Worm (Caenorhabditis elegans) whole organism, L2 larva: Measurements from ENCODE around the gene F56B3.4.

Source experiments
- C34F6.9 ChIP-seq: fragments of 150-350 bp; optimal IDR thresholded peaks from 2 replicates; lab custom pipeline; 2014; ENCODE audit warnings: missing biosample characterization, missing genetic modification characterization
- F13H6.1 ChIP-seq: sonication (generic microtip); optimal IDR thresholded peaks from 2 replicates; lab custom pipeline; 2016; ENCODE audit warnings: missing genetic modification characterization, missing compliant biosample characterization
- R02D3.7 ChIP-seq: fragments of 150-350 bp; optimal IDR thresholded peaks from 2 replicates; lab custom pipeline; 2014; ENCODE audit warnings: missing biosample characterization, missing genetic modification characterization
- Y55F3AM.14 ChIP-seq: fragments of 200-800 bp; sonication (Bioruptor generic); optimal IDR thresholded peaks from 2 replicates; lab custom pipeline; 2018; ENCODE audit warnings: mild to moderate bottlenecking, missing genetic modification characterization, missing compliant biosample characterization
- ZK546.5 ChIP-seq: sonication (generic microtip); optimal IDR thresholded peaks from 2 replicates; lab custom pipeline; 2017; ENCODE audit warnings: missing biosample characterization, missing genetic modification characterization
- alr-1 ChIP-seq: fragments of 150-350 bp; optimal IDR thresholded peaks from 2 replicates; lab custom pipeline; 2014; ENCODE audit warnings: missing biosample characterization, missing genetic modification characterization
- blmp-1 ChIP-seq: sonication (generic microtip); optimal IDR thresholded peaks from 2 replicates; lab custom pipeline; 2017; ENCODE audit warnings: missing genetic modification characterization, mild to moderate bottlenecking, missing compliant biosample characterization, antibody characterized with exemption, moderate library complexity; ENCODE audit not compliant: insufficient read depth
- ceh-16 ChIP-seq: fragments of 150-350 bp; optimal IDR thresholded peaks from 2 replicates; lab custom pipeline; 2014; ENCODE audit warnings: missing biosample characterization, missing genetic modification characterization
- ceh-82 ChIP-seq: fragments of 150-350 bp; optimal IDR thresholded peaks from 2 replicates; lab custom pipeline; 2014; ENCODE audit warnings: missing biosample characterization, missing genetic modification characterization
- crh-2 ChIP-seq: sonication (generic microtip); optimal IDR thresholded peaks from 2 replicates; lab custom pipeline; 2017; ENCODE audit warnings: missing biosample characterization, missing genetic modification characterization
- dmd-4 ChIP-seq: sonication (generic microtip); optimal IDR thresholded peaks from 2 replicates; lab custom pipeline; 2017; ENCODE audit warnings: missing biosample characterization, missing genetic modification characterization
- egl-27 ChIP-seq: sonication (generic microtip); optimal IDR thresholded peaks from 3 replicates; lab custom pipeline; 2017; ENCODE audit warnings: missing biosample characterization, missing genetic modification reagents, missing genetic modification characterization
- elt-1 ChIP-seq: fragments of 150-350 bp; optimal IDR thresholded peaks from 2 replicates; lab custom pipeline; 2014; ENCODE audit warnings: missing biosample characterization, missing genetic modification characterization
- elt-3 ChIP-seq: sonication (generic microtip); optimal IDR thresholded peaks from 2 replicates; lab custom pipeline; 2017; ENCODE audit warnings: missing biosample characterization, missing genetic modification characterization
- fos-1 ChIP-seq: fragments of 150-350 bp; optimal IDR thresholded peaks from 2 replicates; lab custom pipeline; 2014; ENCODE audit warnings: missing biosample characterization, missing genetic modification characterization
- gmeb-1 ChIP-seq: fragments of 150-350 bp; optimal IDR thresholded peaks from 2 replicates; lab custom pipeline; 2014; ENCODE audit warnings: missing biosample characterization, missing genetic modification characterization
- lin-11 ChIP-seq: fragments of 150-350 bp; sonication (generic microtip); optimal IDR thresholded peaks from 2 replicates; lab custom pipeline; 2014; ENCODE audit warnings: missing biosample characterization, missing genetic modification characterization, inconsistent platforms, mixed read lengths
- lin-13 ChIP-seq: fragments of 150-350 bp; optimal IDR thresholded peaks from 2 replicates; lab custom pipeline; 2014; ENCODE audit warnings: missing biosample characterization, missing genetic modification reagents, missing genetic modification characterization
- lin-39 ChIP-seq: fragments of 150-350 bp; optimal IDR thresholded peaks from 2 replicates; lab custom pipeline; 2014; ENCODE audit warnings: missing biosample characterization, missing genetic modification reagents, missing genetic modification characterization
- lsy-2 ChIP-seq, 2 experiments: fragments of 150-350 bp in 1 of 2; sonication (generic microtip) in 1 of 2; optimal IDR thresholded peaks; 2 replicates each; lab custom pipeline; 2014 to 2017; ENCODE audit warnings: missing biosample characterization in 2 of 2, missing genetic modification characterization in 2 of 2
- mab-5 ChIP-seq: fragments of 150-350 bp; optimal IDR thresholded peaks from 2 replicates; lab custom pipeline; 2014; ENCODE audit warnings: missing biosample characterization, missing genetic modification characterization
- mbf-1 ChIP-seq: sonication (generic microtip); optimal IDR thresholded peaks from 2 replicates; lab custom pipeline; 2017; ENCODE audit warnings: missing biosample characterization, missing genetic modification characterization
- mdl-1 ChIP-seq, 2 experiments: fragments of 150-350 bp in 1 of 2; sonication (generic microtip) in 1 of 2; optimal IDR thresholded peaks; 2 replicates each; lab custom pipeline; 2017; ENCODE audit warnings: missing biosample characterization in 2 of 2, missing genetic modification characterization in 2 of 2
- nhr-10 ChIP-seq: sonication (generic microtip); optimal IDR thresholded peaks from 2 replicates; lab custom pipeline; 2017; ENCODE audit warnings: missing biosample characterization, missing genetic modification characterization
- nhr-11 ChIP-seq: fragments of 150-350 bp; optimal IDR thresholded peaks from 2 replicates; lab custom pipeline; 2014; ENCODE audit warnings: missing biosample characterization, missing genetic modification characterization
- nhr-12 ChIP-seq: fragments of 150-350 bp; optimal IDR thresholded peaks from 2 replicates; lab custom pipeline; 2014; ENCODE audit warnings: missing biosample characterization, missing genetic modification characterization
- nhr-129 ChIP-seq: fragments of 150-350 bp; optimal IDR thresholded peaks from 2 replicates; lab custom pipeline; 2014; ENCODE audit warnings: missing biosample characterization, missing genetic modification characterization
- nhr-21 ChIP-seq: fragments of 150-350 bp; optimal IDR thresholded peaks from 2 replicates; lab custom pipeline; 2014; ENCODE audit warnings: missing biosample characterization, missing genetic modification characterization
- nhr-23 ChIP-seq: fragments of 150-350 bp; optimal IDR thresholded peaks from 2 replicates; lab custom pipeline; 2014; ENCODE audit warnings: missing biosample characterization, missing genetic modification reagents, missing genetic modification characterization
- nhr-237 ChIP-seq: fragments of 150-350 bp; optimal IDR thresholded peaks from 2 replicates; lab custom pipeline; 2014; ENCODE audit warnings: missing biosample characterization, missing genetic modification characterization
- nhr-25 ChIP-seq: fragments of 150-350 bp; sonication (generic microtip); optimal IDR thresholded peaks from 3 replicates; lab custom pipeline; 2014; ENCODE audit warnings: missing biosample characterization, missing genetic modification characterization
- nhr-6 ChIP-seq: fragments of 150-350 bp; optimal IDR thresholded peaks from 2 replicates; lab custom pipeline; 2014; ENCODE audit warnings: missing biosample characterization, missing genetic modification characterization
- peb-1 ChIP-seq: fragments of 150-350 bp; optimal IDR thresholded peaks from 2 replicates; lab custom pipeline; 2014; ENCODE audit warnings: missing biosample characterization, missing genetic modification characterization
- sem-4 ChIP-seq: fragments of 150-350 bp; optimal IDR thresholded peaks from 2 replicates; lab custom pipeline; 2014; ENCODE audit warnings: missing biosample characterization, missing genetic modification reagents, missing genetic modification characterization
- skn-1 ChIP-seq: sonication (generic microtip); optimal IDR thresholded peaks from 2 replicates; lab custom pipeline; 2017; ENCODE audit warnings: missing biosample characterization, missing genetic modification characterization
- sma-3 ChIP-seq: sonication (generic microtip); optimal IDR thresholded peaks from 2 replicates; lab custom pipeline; 2016; ENCODE audit warnings: missing genetic modification reagents, missing genetic modification characterization, missing compliant biosample characterization
- sma-9 ChIP-seq, 2 experiments: fragments of 150-350 bp in 1 of 2; sonication (generic microtip) in 1 of 2; optimal IDR thresholded peaks; 2 replicates each; lab custom pipeline; 2014 to 2016; ENCODE audit warnings: missing genetic modification characterization in 2 of 2, mild to moderate bottlenecking in 1 of 2, missing biosample characterization in 1 of 2, missing compliant biosample characterization in 1 of 2, missing genetic modification reagents in 1 of 2, moderate library complexity in 1 of 2
- snpc-4 ChIP-seq: fragments of 150-350 bp; optimal IDR thresholded peaks from 2 replicates; lab custom pipeline; 2014; ENCODE audit warnings: missing biosample characterization, missing genetic modification characterization
- unc-39 ChIP-seq: fragments of 150-350 bp; optimal IDR thresholded peaks from 2 replicates; lab custom pipeline; 2014; ENCODE audit warnings: missing biosample characterization, missing genetic modification characterization
- unc-55 ChIP-seq: fragments of 150-350 bp; sonication (generic microtip); optimal IDR thresholded peaks from 3 replicates; lab custom pipeline; 2014; ENCODE audit warnings: missing biosample characterization, missing genetic modification reagents, missing genetic modification characterization
- unc-62 ChIP-seq: fragments of 150-350 bp; optimal IDR thresholded peaks from 2 replicates; lab custom pipeline; 2014; ENCODE audit warnings: missing biosample characterization, missing genetic modification reagents, missing genetic modification characterization
- zag-1 ChIP-seq: fragments of 150-350 bp; optimal IDR thresholded peaks from 2 replicates; lab custom pipeline; 2014; ENCODE audit warnings: missing biosample characterization, missing genetic modification characterization
- ztf-1 ChIP-seq: fragments of 200-800 bp; sonication (Bioruptor generic); conservative IDR thresholded peaks from 2 replicates; pipeline ENCODE4 v1.3.6; 2022; ENCODE audit warnings: missing genetic modification characterization, missing compliant biosample characterization
- ztf-11 ChIP-seq: sonication (generic microtip); optimal IDR thresholded peaks from 2 replicates; lab custom pipeline; 2017; ENCODE audit warnings: missing biosample characterization, missing genetic modification characterization

The F56B3.4 gene

ce11 chrIV:830262-830960 lies 36.3 kb upstream of the F56B3.4 start:
- TF ChIP-seq ztf-11 (tag; lab: Kevin White, UChicago) (no peak), nhr-12 (tag; lab: Kevin White, UChicago) (no peak), sma-3 (no peak)

- TF ChIP-seq F13H6.1 (tag; lab: Kevin White, UChicago) (no peak), nhr-10 (tag; lab: Kevin White, UChicago) (no peak), nhr-129 (tag; lab: Kevin White, UChicago) (no peak), sma-9 (GFP tag; optimal IDR thresholded peaks at IDR 0.05; lab: Kevin White, UChicago) (no peak), sma-9 (tag; optimal IDR thresholded peaks at IDR 0.05; lab: Kevin White, UChicago) (no peak), elt-1 (tag; lab: Kevin White, UChicago) (no peak), nhr-25 (tag; lab: Kevin White, UChicago) (no peak), unc-39 (tag; lab: Kevin White, UChicago) (no peak), nhr-11 (tag; lab: Kevin White, UChicago) (no peak)
Observed at ce11 chrIV:829691-830090, 35.6 kb upstream of the F56B3.4 start.

- TF ChIP-seq C34F6.9 (tag; lab: Kevin White, UChicago) (peak; percentile 41), nhr-6 (tag; lab: Kevin White, UChicago) (no peak), mbf-1 (no peak), zag-1 (no peak), elt-1 (tag; lab: Kevin White, UChicago) (no peak), nhr-129 (tag; lab: Kevin White, UChicago) (peak; percentile 86)
Observed at ce11 chrIV:829107-829506, 35.0 kb upstream of the F56B3.4 start.

ce11 chrIV:828427-828826 lies 34.4 kb upstream of the F56B3.4 start:
- TF ChIP-seq ztf-1 (GFP tag; lab: Robert Waterston, UW) (no peak), lin-39 (tag; lab: Kevin White, UChicago) (no peak), elt-1 (tag; lab: Kevin White, UChicago) (no peak), nhr-23 (tag; lab: Kevin White, UChicago) (no peak), egl-27 (peak; percentile 26), ztf-11 (tag; lab: Kevin White, UChicago) (no peak), unc-55 (GFP tag; lab: Kevin White, UChicago) (peak; percentile 97), gmeb-1 (peak; percentile 6), mab-5 (tag; lab: Kevin White, UChicago) (peak; percentile 63), alr-1 (tag; lab: Kevin White, UChicago) (no peak), mdl-1 (tag; optimal IDR thresholded peaks at IDR 0.05; lab: Kevin White, UChicago) (peak; percentile 46 to 49), nhr-129 (tag; lab: Kevin White, UChicago) (peak; percentile 74), ZK546.5 (tag; lab: Kevin White, UChicago) (no peak), elt-3 (tag; lab: Kevin White, UChicago) (no peak), nhr-10 (tag; lab: Kevin White, UChicago) (no peak), F13H6.1 (tag; lab: Kevin White, UChicago) (peak; percentile 64), R02D3.7 (tag; lab: Kevin White, UChicago) (no peak), skn-1 (tag; lab: Kevin White, UChicago) (peak; percentile 33), mbf-1 (no peak), lin-11 (tag; lab: Kevin White, UChicago) (peak; percentile 26), zag-1 (peak; percentile 75), unc-39 (tag; lab: Kevin White, UChicago) (no peak), crh-2 (tag; lab: Kevin White, UChicago) (peak; percentile 81), nhr-25 (tag; lab: Kevin White, UChicago) (peak; percentile 63), sma-3 (no peak), peb-1 (tag; lab: Kevin White, UChicago) (no peak), nhr-12 (tag; lab: Kevin White, UChicago) (no peak), lsy-2 (tag; optimal IDR thresholded peaks at IDR 0.05; lab: Kevin White, UChicago) (peak; percentile 65 to 88), fos-1 (peak; percentile 46), sem-4 (tag; lab: Kevin White, UChicago) (peak; percentile 76), blmp-1 (tag; lab: Kevin White, UChicago) (no peak), ceh-82 (no peak), snpc-4 (tag; lab: Kevin White, UChicago) (peak; percentile 84), Y55F3AM.14 (GFP tag; lab: Kevin White, UChicago) (no peak), nhr-6 (tag; lab: Kevin White, UChicago) (peak; percentile 35), nhr-21 (tag; lab: Kevin White, UChicago) (no peak), lin-13 (GFP tag; lab: Kevin White, UChicago) (peak; percentile 88), nhr-237 (no peak), C34F6.9 (tag; lab: Kevin White, UChicago) (peak; percentile 96), dmd-4 (tag; lab: Kevin White, UChicago) (no peak), nhr-11 (tag; lab: Kevin White, UChicago) (no peak), unc-62 (GFP tag; lab: Kevin White, UChicago) (no peak), ceh-16 (peak; percentile 1)
